Fruit fly (Drosophila melanogaster) whole organism, embryonic: ENCODE results near the gene Bub1.

Experiments
- Ada2b ChIP-seq: fragments of 200-800 bp; sonication (Bioruptor generic); IDR thresholded peaks from 2 replicates; pipeline ENCODE4 v1.3.6; 2022; ENCODE audit warnings: missing biosample characterization, missing genetic modification characterization
- BtbVII ChIP-seq: fragments of 200-800 bp; sonication (Bioruptor generic); optimal IDR thresholded peaks from 3 replicates; lab custom pipeline; 2017; ENCODE audit warnings: missing biosample characterization, mild to moderate bottlenecking, missing genetic modification characterization
- CG12155 ChIP-seq: fragments of 200-800 bp; sonication (Bioruptor generic); optimal IDR thresholded peaks from 3 replicates; lab custom pipeline; 2016; ENCODE audit warnings: missing biosample characterization, missing genetic modification characterization
- CG12659 ChIP-seq: fragments of 200-800 bp; sonication (Bioruptor generic); optimal IDR thresholded peaks from 3 replicates; lab custom pipeline; 2017; ENCODE audit warnings: mild to moderate bottlenecking, missing biosample characterization, missing genetic modification reagents, missing genetic modification characterization
- CG12769 ChIP-seq: fragments of 200-800 bp; sonication (Bioruptor generic); optimal IDR thresholded peaks from 2 replicates; lab custom pipeline; 2019; ENCODE audit warnings: missing biosample characterization, mild to moderate bottlenecking, missing genetic modification characterization, moderate library complexity
- CG12942 ChIP-seq: fragments of 200-800 bp; sonication (Bioruptor generic); optimal IDR thresholded peaks from 3 replicates; lab custom pipeline; 2016; ENCODE audit warnings: missing biosample characterization, missing genetic modification characterization
- CG14441 ChIP-seq: fragments of 200-800 bp; sonication (Bioruptor generic); IDR thresholded peaks from 2 replicates; pipeline ENCODE4 v1.3.6; 2022; ENCODE audit warnings: missing biosample characterization, missing genetic modification characterization
- CG14860 ChIP-seq: fragments of 200-800 bp; sonication (Bioruptor generic); IDR thresholded peaks from 3 replicates; pipeline ENCODE4 v1.3.6; 2022; ENCODE audit warnings: missing biosample characterization, missing genetic modification characterization; ENCODE audit not compliant: partially characterized antibody
- CG1647 ChIP-seq: fragments of 200-800 bp; sonication (Bioruptor generic); optimal IDR thresholded peaks from 3 replicates; lab custom pipeline; 2016; ENCODE audit warnings: missing biosample characterization, missing genetic modification characterization
- CG17361 ChIP-seq: fragments of 200-800 bp; sonication (Bioruptor generic); IDR thresholded peaks from 3 replicates; pipeline ENCODE4 v1.3.6; 2022; ENCODE audit warnings: missing biosample characterization, missing genetic modification characterization
- CG18262 ChIP-seq: fragments of 200-800 bp; optimal IDR thresholded peaks from 3 replicates; lab custom pipeline; 2019; ENCODE audit warnings: missing biosample characterization, mild to moderate bottlenecking, missing genetic modification characterization, moderate library complexity
- CG2129 ChIP-seq: fragments of 200-800 bp; sonication (Bioruptor generic); IDR thresholded peaks from 2 replicates; pipeline ENCODE4 v1.3.6; 2022; ENCODE audit warnings: missing biosample characterization, missing genetic modification characterization; ENCODE audit not compliant: partially characterized antibody
- CG32767 ChIP-seq: fragments of 200-800 bp; sonication (Bioruptor generic); IDR thresholded peaks from 2 replicates; pipeline ENCODE4 v1.3.6; 2022; ENCODE audit warnings: missing biosample characterization, missing genetic modification characterization
- CG4730 ChIP-seq: fragments of 200-800 bp; sonication (Bioruptor generic); IDR thresholded peaks from 2 replicates; pipeline ENCODE4 v1.3.6; 2022; ENCODE audit warnings: missing biosample characterization, missing genetic modification characterization
- CG6791 ChIP-seq: fragments of 200-800 bp; sonication (Bioruptor generic); IDR thresholded peaks from 3 replicates; pipeline ENCODE4 v1.3.6; 2022; ENCODE audit warnings: missing biosample characterization, missing genetic modification characterization; ENCODE audit not compliant: partially characterized antibody
- CG7786 ChIP-seq: fragments of 200-800 bp; sonication (Bioruptor generic); optimal IDR thresholded peaks from 2 replicates; lab custom pipeline; 2016; ENCODE audit warnings: missing biosample characterization, missing genetic modification characterization
- CrebB ChIP-seq: fragments of 200-800 bp; sonication (Bioruptor generic); optimal IDR thresholded peaks from 3 replicates; lab custom pipeline; 2018; ENCODE audit warnings: missing biosample characterization, mild to moderate bottlenecking, missing genetic modification characterization
- Dp ChIP-seq: fragments of 200-800 bp; sonication (Bioruptor generic); optimal IDR thresholded peaks from 2 replicates; lab custom pipeline; 2018; ENCODE audit warnings: missing biosample characterization, mild to moderate bottlenecking, missing genetic modification characterization, moderate library complexity
- E2f1 ChIP-seq: fragments of 200-800 bp; sonication (Bioruptor generic); IDR thresholded peaks from 2 replicates; pipeline ENCODE4 v1.3.6; 2022; ENCODE audit warnings: missing biosample characterization, missing genetic modification characterization
- HmgD ChIP-seq: fragments of 200-800 bp; sonication (Bioruptor generic); optimal IDR thresholded peaks from 3 replicates; lab custom pipeline; 2016; ENCODE audit warnings: missing biosample characterization, missing genetic modification characterization
- Med ChIP-seq: fragments of 200-800 bp; sonication (Bioruptor generic); peaks from one replicate; lab custom pipeline; 2016; ENCODE audit warnings: missing biosample characterization, missing genetic modification characterization, mild to moderate bottlenecking, inconsistent platforms, moderate library complexity
- Mes4 ChIP-seq: fragments of 200-800 bp; sonication (Bioruptor generic); optimal IDR thresholded peaks from 2 replicates; lab custom pipeline; 2016; ENCODE audit warnings: missing biosample characterization, missing genetic modification characterization
- Scr ChIP-seq: fragments of 200-800 bp; sonication (Bioruptor generic); IDR thresholded peaks from 2 replicates; pipeline ENCODE4 v1.3.6; 2022; ENCODE audit warnings: missing biosample characterization, missing genetic modification characterization; ENCODE audit not compliant: partially characterized antibody
- Usf ChIP-seq: fragments of 200-800 bp; sonication (Bioruptor generic); optimal IDR thresholded peaks from 2 replicates; lab custom pipeline; 2017; ENCODE audit warnings: missing genotype, missing biosample characterization, missing genetic modification characterization
- Xbp1 ChIP-seq: fragments of 200-800 bp; sonication (Bioruptor generic); optimal IDR thresholded peaks from 3 replicates; lab custom pipeline; 2016; ENCODE audit warnings: missing biosample characterization, mild to moderate bottlenecking, missing genetic modification characterization
- abd-A ChIP-seq: fragments of 200-800 bp; sonication (Bioruptor generic); optimal IDR thresholded peaks from 3 replicates; lab custom pipeline; 2019; ENCODE audit warnings: missing biosample characterization, mild to moderate bottlenecking, missing genetic modification characterization, moderate library complexity
- aop ChIP-seq: fragments of 200-800 bp; sonication (Bioruptor generic); IDR thresholded peaks from 2 replicates; pipeline ENCODE4 v1.3.6; 2022; ENCODE audit warnings: missing biosample characterization, missing genetic modification characterization
- cad ChIP-seq: fragments of >200 bp; optimal IDR thresholded peaks from 2 replicates; lab custom pipeline; 2017; ENCODE audit warnings: missing biosample characterization, missing genetic modification characterization
- cas ChIP-seq: fragments of 200-800 bp; sonication (Bioruptor generic); IDR thresholded peaks from 2 replicates; pipeline ENCODE4 v1.3.6; 2022; ENCODE audit warnings: missing biosample characterization, missing genetic modification characterization
- caup ChIP-seq: fragments of 200-800 bp; sonication (Bioruptor generic); optimal IDR thresholded peaks from 3 replicates; lab custom pipeline; 2017; ENCODE audit warnings: missing biosample characterization, mild to moderate bottlenecking, missing genetic modification characterization, moderate library complexity; ENCODE audit not compliant: severe bottlenecking
- corto ChIP-seq: fragments of 200-800 bp; sonication (Bioruptor generic); optimal IDR thresholded peaks from 2 replicates; lab custom pipeline; 2016; ENCODE audit warnings: missing biosample characterization, mild to moderate bottlenecking, missing genetic modification characterization, moderate library complexity
- en ChIP-seq: fragments of 200-800 bp; sonication (Bioruptor generic); optimal IDR thresholded peaks from 2 replicates; lab custom pipeline; 2016; ENCODE audit warnings: missing biosample characterization, missing genetic modification characterization
- eve ChIP-seq, 2 experiments: fragments of >200 bp; optimal IDR thresholded peaks; 2 replicates each; lab custom pipeline; 2017; ENCODE audit warnings: missing biosample characterization in 2 of 2, missing genetic modification characterization in 2 of 2
- inv ChIP-seq: fragments of 200-800 bp; sonication (Bioruptor generic); IDR thresholded peaks from 2 replicates; pipeline ENCODE4 v1.3.6; 2022; ENCODE audit warnings: missing biosample characterization, missing genetic modification characterization; ENCODE audit not compliant: partially characterized antibody
- lbe ChIP-seq: fragments of 200-800 bp; sonication (Bioruptor generic); optimal IDR thresholded peaks from 2 replicates; lab custom pipeline; 2016; ENCODE audit warnings: missing biosample characterization, mild to moderate bottlenecking, missing genetic modification characterization
- pb ChIP-seq: fragments of 200-800 bp; sonication (Bioruptor generic); optimal IDR thresholded peaks from 3 replicates; lab custom pipeline; 2016; ENCODE audit warnings: missing biosample characterization, missing genetic modification characterization
- peb ChIP-seq: fragments of 200-800 bp; sonication (Bioruptor generic); IDR thresholded peaks from 2 replicates; pipeline ENCODE4 v1.3.6; 2022; ENCODE audit warnings: missing biosample characterization, missing genetic modification characterization
- pros ChIP-seq: fragments of 200-800 bp; sonication (Bioruptor generic); optimal IDR thresholded peaks from 3 replicates; lab custom pipeline; 2019; ENCODE audit warnings: missing biosample characterization, mild to moderate bottlenecking, missing genetic modification characterization, moderate library complexity
- slp2 ChIP-seq: fragments of 200-800 bp; sonication (Bioruptor generic); optimal IDR thresholded peaks from 2 replicates; lab custom pipeline; 2016; ENCODE audit warnings: missing biosample characterization, missing genetic modification characterization
- so ChIP-seq: fragments of 200-800 bp; sonication (Bioruptor generic); IDR thresholded peaks from 3 replicates; pipeline ENCODE4 v1.3.6; 2022; ENCODE audit warnings: missing biosample characterization, missing genetic modification characterization
- tll ChIP-seq, 2 experiments: fragments of 200-800 bp in 1 of 2; fragments of >200 bp in 1 of 2; sonication (Bioruptor generic) in 1 of 2; optimal IDR thresholded peaks; 2 replicates each; lab custom pipeline; 2017 to 2019; ENCODE audit warnings: missing biosample characterization in 2 of 2, missing genetic modification characterization in 2 of 2, mild to moderate bottlenecking in 1 of 2, moderate library complexity in 1 of 2
- tna ChIP-seq: fragments of 200-800 bp; sonication (Bioruptor generic); IDR thresholded peaks from 2 replicates; pipeline ENCODE4 v1.3.6; 2022; ENCODE audit warnings: missing biosample characterization, missing genetic modification characterization; ENCODE audit not compliant: partially characterized antibody
- tx ChIP-seq: fragments of 200-800 bp; sonication (Bioruptor generic); optimal IDR thresholded peaks from 2 replicates; lab custom pipeline; 2016; ENCODE audit warnings: missing biosample characterization, missing genetic modification characterization
- unc-4 ChIP-seq: fragments of 200-800 bp; sonication (Bioruptor generic); IDR thresholded peaks from 2 replicates; pipeline ENCODE4 v1.3.6; 2022; ENCODE audit warnings: missing biosample characterization, missing genetic modification characterization; ENCODE audit not compliant: partially characterized antibody
- wdn ChIP-seq: fragments of 200-800 bp; sonication (Bioruptor generic); IDR thresholded peaks from 2 replicates; pipeline ENCODE4 v1.3.6; 2022; ENCODE audit warnings: missing biosample characterization, missing genetic modification characterization
- zen2 ChIP-seq: fragments of 200-800 bp; sonication (Bioruptor generic); IDR thresholded peaks from 3 replicates; pipeline ENCODE4 v1.3.6; 2022; ENCODE audit warnings: missing biosample characterization, missing genetic modification characterization; ENCODE audit not compliant: partially characterized antibody

Bub1 gene

dm6 chr2L:5239433-5240278, 39.0 kb upstream of the Bub1 start (continued):
- TF ChIP-seq CG12942 (GFP tag; lab: Kevin White, UChicago) (no peak), cad (GFP tag; lab: Kevin White, UChicago) (peak; percentile 53), CG12155 (GFP tag; lab: Kevin White, UChicago) (no peak), CG6791 (GFP tag; lab: Robert Waterston, UW) (no peak), tll (GFP tag; optimal IDR thresholded peaks at IDR 0.05; lab: Kevin White, UChicago) (peak in 1 of 2 experiments; percentile 6), CG18262 (no peak), en (GFP tag; lab: Kevin White, UChicago) (no peak)

dm6 chr2L:5240520-5240919, 38.1 kb upstream of the Bub1 start:
- TF ChIP-seq Dp (GFP tag; lab: Kevin White, UChicago) (no peak), tx (GFP tag; lab: Kevin White, UChicago) (no peak), CG14441 (GFP tag; lab: Robert Waterston, UW) (no peak; the same call in 1 of the 2 replicates), wdn (no peak), lbe (GFP tag; lab: Kevin White, UChicago) (no peak), CG32767 (no peak), CG4730 (GFP tag; lab: Robert Waterston, UW) (no peak), Med (peak; percentile 40), Scr (GFP tag; lab: Robert Waterston, UW) (peak; percentile 72), CG2129 (GFP tag; lab: Robert Waterston, UW) (no peak), eve (GFP tag; optimal IDR thresholded peaks at IDR 0.05; lab: Kevin White, UChicago) (no peak), CG12769 (tag; lab: Kevin White, UChicago) (peak; percentile 54), HmgD (GFP tag; lab: Kevin White, UChicago) (no peak), inv (GFP tag; lab: Robert Waterston, UW) (peak; percentile 36; the same call in 1 of the 2 replicates), pros (peak; percentile 42), CrebB (no peak), corto (GFP tag; lab: Kevin White, UChicago) (no peak), so (GFP tag; lab: Robert Waterston, UW) (peak; percentile 7; the same call in 1 of the 3 replicates), CG1647 (GFP tag; lab: Kevin White, UChicago) (no peak), CG7786 (GFP tag; lab: Kevin White, UChicago) (no peak), Usf (GFP tag; lab: Kevin White, UChicago) (no peak), abd-A (tag; lab: Kevin White, UChicago) (no peak), CG18262 (peak; percentile 4), aop (GFP tag; lab: Robert Waterston, UW) (no peak), slp2 (GFP tag; lab: Kevin White, UChicago) (no peak), caup (no peak), E2f1 (GFP tag; lab: Robert Waterston, UW) (no peak), CG12155 (GFP tag; lab: Kevin White, UChicago) (no peak), pb (GFP tag; lab: Kevin White, UChicago) (no peak), tna (GFP tag; lab: Robert Waterston, UW) (peak; percentile 90), Mes4 (GFP tag; lab: Kevin White, UChicago) (no peak), CG14860 (peak; percentile 76; the same call in 2 of the 3 replicates), peb (GFP tag; lab: Robert Waterston, UW) (no peak), Xbp1 (no peak), CG17361 (GFP tag; lab: Robert Waterston, UW) (no peak), zen2 (peak; percentile 65; the same call in 1 of the 3 replicates), Ada2b (GFP tag; lab: Robert Waterston, UW) (no peak), CG12659 (no peak), BtbVII (GFP tag; lab: Kevin White, UChicago) (no peak), unc-4 (peak; percentile 29; the same call in 1 of the 2 replicates), cas (GFP tag; lab: Robert Waterston, UW) (no peak)
